Worm (Caenorhabditis elegans): Measurements from ENCODE around the gene clec-176.

DNA sequence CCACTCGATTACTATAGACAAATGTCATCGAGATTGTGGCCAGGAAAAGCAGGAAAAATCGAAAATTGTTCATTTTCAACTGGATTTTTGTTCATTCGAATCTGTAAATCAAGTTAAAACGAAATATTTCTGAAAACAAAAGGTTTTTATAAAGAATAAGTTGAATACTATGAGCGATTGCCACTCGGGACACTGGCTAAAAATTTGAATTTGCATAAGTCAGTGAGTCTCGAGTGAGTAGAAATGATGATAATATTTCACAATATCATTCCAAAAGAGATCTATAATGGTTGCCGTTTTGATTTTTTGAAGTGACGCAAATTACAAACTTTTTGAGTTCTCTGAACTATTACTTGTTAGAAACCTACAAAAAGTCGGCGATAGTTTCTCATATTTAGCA, 36.7 kb downstream of the clec-176 start, which contains the start of gene T28H11.8:
- TF ChIP-seq Y105C5A.15 (GFP tag; IDR thresholded peaks at IDR 0.05) (no peak), nhr-25 (tag; optimal IDR thresholded peaks at IDR 0.05; ENCODE audit: borderline replicate concordance, insufficient read depth) (no peak), mdt-29 (GFP tag; IDR thresholded peaks at IDR 0.05) (no peak), lin-39 (tag; optimal IDR thresholded peaks at IDR 0.05) (no peak), Y75B8A.6 (GFP tag; IDR thresholded peaks at IDR 0.05) (no peak), unc-130 (GFP tag; optimal IDR thresholded peaks at IDR 0.05) (no peak), dve-1 (tag; optimal IDR thresholded peaks at IDR 0.05; ENCODE audit: insufficient read depth) (no peak), nhr-111 (GFP tag; optimal IDR thresholded peaks at IDR 0.05) (no peak), egl-27 (tag; optimal IDR thresholded peaks at IDR 0.05) (no peak), arid-1 (GFP tag; conservative IDR thresholded peaks at IDR 0.05) (no peak), ces-1 (GFP tag; optimal IDR thresholded peaks at IDR 0.05) (no peak), lin-15B (tag; optimal IDR thresholded peaks at IDR 0.05) (no peak), skn-1 (tag; optimal IDR thresholded peaks at IDR 0.05) (no peak)

Data from whole organism, L4 larva.